Worm (Caenorhabditis elegans) whole organism, L3 larva: ENCODE data around the gene C29E4.13.

ENCODE experiments used
- R02D3.7 ChIP-seq: fragments of 150-350 bp; optimal IDR thresholded peaks from 2 replicates; lab custom pipeline; 2014; ENCODE audit warnings: missing biosample characterization, missing genetic modification characterization
- ZK546.5 ChIP-seq: sonication (generic microtip); optimal IDR thresholded peaks from 2 replicates; lab custom pipeline; 2017; ENCODE audit warnings: missing biosample characterization, missing genetic modification characterization
- ama-1 ChIP-seq: fragments of 150-350 bp; optimal IDR thresholded peaks from 2 replicates; lab custom pipeline; 2018
- ceh-16 ChIP-seq: sonication (generic microtip); optimal IDR thresholded peaks from 2 replicates; lab custom pipeline; 2017; ENCODE audit warnings: missing biosample characterization, missing genetic modification characterization
- ceh-28 ChIP-seq: fragments of 150-350 bp; optimal IDR thresholded peaks from 2 replicates; lab custom pipeline; 2014; ENCODE audit warnings: missing biosample characterization, missing genetic modification reagents, missing genetic modification characterization
- ceh-82 ChIP-seq: fragments of 150-350 bp; optimal IDR thresholded peaks from 2 replicates; lab custom pipeline; 2014; ENCODE audit warnings: missing biosample characterization, missing genetic modification characterization
- daf-12 ChIP-seq: fragments of 150-350 bp; optimal IDR thresholded peaks from 2 replicates; lab custom pipeline; 2014; ENCODE audit warnings: missing biosample characterization, missing genetic modification reagents, missing genetic modification characterization
- egl-27 ChIP-seq: sonication (generic microtip); optimal IDR thresholded peaks from 4 replicates; lab custom pipeline; 2017; ENCODE audit warnings: missing biosample characterization, missing genetic modification reagents, missing genetic modification characterization
- egl-5 ChIP-seq: fragments of 150-350 bp; optimal IDR thresholded peaks from 2 replicates; lab custom pipeline; 2017; ENCODE audit warnings: missing biosample characterization, missing genetic modification reagents, missing genetic modification characterization, inconsistent platforms
- elt-1 ChIP-seq: fragments of 150-350 bp; optimal IDR thresholded peaks from 2 replicates; lab custom pipeline; 2014; ENCODE audit warnings: missing biosample characterization, missing genetic modification characterization
- elt-2 ChIP-seq: sonication (generic microtip); optimal IDR thresholded peaks from 2 replicates; lab custom pipeline; 2016; ENCODE audit warnings: missing genetic modification reagents, mild to moderate bottlenecking, missing genetic modification characterization, missing compliant biosample characterization
- elt-3 ChIP-seq, 3 experiments: fragments of 150-350 bp in 1 of 3; sonication (generic microtip) in 2 of 3; optimal IDR thresholded peaks; 2 replicates in 2 of 3; 4 replicates in 1 of 3; lab custom pipeline; 2014 to 2017; ENCODE audit warnings: missing biosample characterization in 3 of 3, missing genetic modification characterization in 3 of 3
- eor-1 ChIP-seq, 2 experiments: fragments of 150-350 bp; optimal IDR thresholded peaks; 2 replicates each; lab custom pipeline; 2014 to 2018; ENCODE audit warnings: missing biosample characterization in 2 of 2, missing genetic modification characterization in 2 of 2
- fkh-10 ChIP-seq: sonication (generic microtip); optimal IDR thresholded peaks from 2 replicates; lab custom pipeline; 2017; ENCODE audit warnings: missing biosample characterization, missing genetic modification reagents, missing genetic modification characterization
- fkh-2 ChIP-seq: fragments of 150-350 bp; optimal IDR thresholded peaks from 2 replicates; lab custom pipeline; 2014; ENCODE audit warnings: missing biosample characterization, missing genetic modification reagents, missing genetic modification characterization
- fos-1 ChIP-seq: fragments of 150-350 bp; optimal IDR thresholded peaks from 2 replicates; lab custom pipeline; 2014; ENCODE audit warnings: missing biosample characterization, missing genetic modification characterization
- hmg-11 ChIP-seq: sonication (generic microtip); optimal IDR thresholded peaks from 2 replicates; lab custom pipeline; 2016; ENCODE audit warnings: missing genetic modification characterization, missing compliant biosample characterization
- jun-1 ChIP-seq: fragments of 150-350 bp; optimal IDR thresholded peaks from 2 replicates; lab custom pipeline; 2014; ENCODE audit warnings: missing biosample characterization, missing genetic modification reagents, missing genetic modification characterization
- lin-15B ChIP-seq: fragments of 150-350 bp; optimal IDR thresholded peaks from 2 replicates; lab custom pipeline; 2014; ENCODE audit warnings: missing biosample characterization, missing genetic modification characterization
- lin-39 ChIP-seq: fragments of 150-350 bp; optimal IDR thresholded peaks from 2 replicates; lab custom pipeline; 2018; ENCODE audit warnings: missing biosample characterization, missing genetic modification reagents, missing genetic modification characterization
- lsy-12 ChIP-seq: sonication (generic microtip); optimal IDR thresholded peaks from 2 replicates; lab custom pipeline; 2016; ENCODE audit warnings: mild to moderate bottlenecking, missing genetic modification characterization, missing compliant biosample characterization
- mml-1 ChIP-seq: fragments of 150-350 bp; sonication (generic microtip); optimal IDR thresholded peaks from 3 replicates; lab custom pipeline; 2014; ENCODE audit warnings: missing biosample characterization, missing genetic modification characterization
- nfya-1 ChIP-seq: sonication (generic microtip); optimal IDR thresholded peaks from 2 replicates; lab custom pipeline; 2017; ENCODE audit warnings: missing genetic modification characterization, mild to moderate bottlenecking, missing compliant biosample characterization, antibody characterized with exemption, moderate library complexity; ENCODE audit not compliant: insufficient read depth
- nhr-12 ChIP-seq: fragments of 150-350 bp; optimal IDR thresholded peaks from 2 replicates; lab custom pipeline; 2014; ENCODE audit warnings: missing biosample characterization, missing genetic modification characterization
- nhr-237 ChIP-seq: fragments of 150-350 bp; optimal IDR thresholded peaks from 2 replicates; lab custom pipeline; 2014; ENCODE audit warnings: missing biosample characterization, missing genetic modification characterization
- nhr-25 ChIP-seq: sonication (generic microtip); optimal IDR thresholded peaks from 2 replicates; lab custom pipeline; 2017; ENCODE audit warnings: missing biosample characterization, missing genetic modification characterization
- nhr-28 ChIP-seq: fragments of 150-350 bp; optimal IDR thresholded peaks from 2 replicates; lab custom pipeline; 2014; ENCODE audit warnings: missing biosample characterization, missing genetic modification characterization
- nhr-43 ChIP-seq: sonication (generic microtip); optimal IDR thresholded peaks from 2 replicates; lab custom pipeline; 2016; ENCODE audit warnings: mild to moderate bottlenecking, missing genetic modification characterization, missing compliant biosample characterization; ENCODE audit not compliant: poor library complexity, severe bottlenecking
- nhr-76 ChIP-seq: fragments of 150-350 bp; sonication (generic microtip); optimal IDR thresholded peaks from 5 replicates; lab custom pipeline; 2014; ENCODE audit warnings: missing biosample characterization, missing genetic modification characterization
- pha-4 ChIP-seq: fragments of 150-350 bp; optimal IDR thresholded peaks from 2 replicates; lab custom pipeline; 2014; ENCODE audit warnings: missing biosample characterization, missing genetic modification reagents, missing genetic modification characterization
- pqm-1 ChIP-seq: fragments of 150-350 bp; optimal IDR thresholded peaks from 2 replicates; lab custom pipeline; 2017; ENCODE audit warnings: missing biosample characterization, missing genetic modification characterization, inconsistent platforms
- sea-2 ChIP-seq: fragments of 150-350 bp; sonication (generic microtip); optimal IDR thresholded peaks from 4 replicates; lab custom pipeline; 2014; ENCODE audit warnings: missing biosample characterization, missing genetic modification reagents, missing genetic modification characterization
- skn-1 ChIP-seq: fragments of 150-350 bp; optimal IDR thresholded peaks from 2 replicates; lab custom pipeline; 2014; ENCODE audit warnings: missing biosample characterization, missing genetic modification characterization
- snpc-4 ChIP-seq: fragments of 150-350 bp; optimal IDR thresholded peaks from 2 replicates; lab custom pipeline; 2014; ENCODE audit warnings: missing biosample characterization, missing genetic modification characterization
- tbx-2 ChIP-seq: sonication (generic microtip); optimal IDR thresholded peaks from 2 replicates; lab custom pipeline; 2016; ENCODE audit warnings: mild to moderate bottlenecking, missing genetic modification characterization, missing compliant biosample characterization
- unc-39 ChIP-seq: sonication (generic microtip); optimal IDR thresholded peaks from 4 replicates; lab custom pipeline; 2017; ENCODE audit warnings: missing biosample characterization, missing genetic modification characterization
- zag-1 ChIP-seq: fragments of 150-350 bp; optimal IDR thresholded peaks from 2 replicates; lab custom pipeline; 2014; ENCODE audit warnings: missing biosample characterization, missing genetic modification characterization
- ztf-11 ChIP-seq: fragments of 150-350 bp; optimal IDR thresholded peaks from 2 replicates; lab custom pipeline; 2014; ENCODE audit warnings: missing biosample characterization, missing genetic modification characterization

C29E4.13 gene

ce11 chrIII:7956965-7957364 lies 28.4 kb upstream of the C29E4.13 start, which contains the start of gene C29E4.9:
Gene C29E4.9, minus strand, starts transcription at chrIII:7957065.
- no peak for TF ChIP-seq elt-2 (tag; lab: Kevin White, UChicago)
- no peak for TF ChIP-seq ceh-82
- no peak for TF ChIP-seq daf-12 (tag; lab: Kevin White, UChicago)
- no peak for TF ChIP-seq ceh-28 (tag; lab: Kevin White, UChicago)
- no peak for TF ChIP-seq fkh-2 (tag; lab: Kevin White, UChicago)
- TF ChIP-seq egl-5, result no peak
- TF ChIP-seq zag-1, result no peak
- no peak for TF ChIP-seq nhr-12
- TF ChIP-seq nhr-28 (tag; lab: Kevin White, UChicago), result no peak
- no peak for TF ChIP-seq eor-1 (tag; optimal IDR thresholded peaks at IDR 0.05; lab: Kevin White, UChicago)
- no peak for TF ChIP-seq fkh-10 (GFP tag; lab: Kevin White, UChicago)
- TF ChIP-seq sea-2 (GFP tag; lab: Kevin White, UChicago), result no peak
- no peak for TF ChIP-seq mml-1

DNA sequence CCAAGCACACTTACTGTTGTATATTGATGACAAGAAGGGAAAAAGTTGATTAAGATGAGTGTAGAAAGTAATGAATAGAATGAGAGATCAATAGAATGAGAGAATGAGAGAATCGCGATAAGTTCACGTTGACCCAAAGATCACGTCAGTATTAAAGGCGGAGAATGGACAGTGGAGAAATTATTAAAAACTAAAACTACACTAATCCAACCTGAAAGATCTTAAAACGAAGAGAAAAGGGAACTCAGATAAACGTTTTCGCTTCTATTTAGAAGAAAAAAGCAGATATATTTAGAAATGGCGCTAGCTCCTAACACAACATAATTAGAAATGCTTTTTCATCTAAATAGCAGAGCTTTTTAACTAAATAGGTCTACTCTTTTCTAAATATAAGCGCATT lies 24.7 kb upstream of the C29E4.13 start, which contains the start of gene let-754:
TSS of gene let-754 (minus strand) at position 101 of the 400 bp plus-strand sequence.
- TF ChIP-seq nhr-25 (tag; lab: Kevin White, UChicago) (no peak), nhr-237 (no peak), lin-39 (tag; lab: Kevin White, UChicago) (no peak), fos-1 (tag; lab: Kevin White, UChicago) (no peak), nfya-1 (tag; lab: Kevin White, UChicago) (no peak), lsy-12 (tag; lab: Kevin White, UChicago) (no peak), elt-1 (tag; lab: Kevin White, UChicago) (no peak), fkh-2 (tag; lab: Kevin White, UChicago) (no peak), tbx-2 (no peak)

ce11 chrIII:7952077-7952765 lies 23.7 kb upstream of the C29E4.13 start, which contains the start of gene C29E4.15:
Gene C29E4.15, plus strand, starts transcription at chrIII:7952623.
- TF ChIP-seq pha-4, result peak; percentile 32
- no peak for TF ChIP-seq egl-27 (tag; lab: Kevin White, UChicago)
- no peak for TF ChIP-seq fkh-10 (GFP tag; lab: Kevin White, UChicago)
- peak; percentile 19 for TF ChIP-seq hmg-11 (tag; lab: Kevin White, UChicago)
- peak; percentile 70 for TF ChIP-seq lin-15B (tag; lab: Kevin White, UChicago)
- TF ChIP-seq pqm-1, result no peak
- peak; percentile 68 for TF ChIP-seq nfya-1 (tag; lab: Kevin White, UChicago)
- TF ChIP-seq egl-5, result peak; percentile 21

ce11 chrIII:7950447-7950846 lies 21.9 kb upstream of the C29E4.13 start:
- TF ChIP-seq pqm-1 (no peak), mml-1 (no peak), nhr-43 (tag; lab: Kevin White, UChicago) (peak; percentile 91), tbx-2 (peak; percentile 35)

- TF ChIP-seq ZK546.5 (tag; lab: Kevin White, UChicago) (no peak), ceh-28 (tag; lab: Kevin White, UChicago) (no peak), ceh-16 (tag; lab: Kevin White, UChicago) (no peak), nhr-25 (tag; lab: Kevin White, UChicago) (peak; percentile 55), nhr-43 (tag; lab: Kevin White, UChicago) (peak; percentile 61), elt-3 (tag; optimal IDR thresholded peaks at IDR 0.05; lab: Kevin White, UChicago) (no peak), ama-1 (no peak), elt-2 (tag; lab: Kevin White, UChicago) (no peak)
These were observed 20.3 kb upstream of the C29E4.13 start, which contains the start of gene col-90 for ce11 chrIII:7948802-7949201. Gene col-90, plus strand, starts transcription at chrIII:7948838.

ce11 chrIII:7947677-7948076 lies 19.2 kb upstream of the C29E4.13 start:
- TF ChIP-seq R02D3.7 (no peak), lin-15B (tag; lab: Kevin White, UChicago) (no peak), nhr-12 (no peak), nfya-1 (tag; lab: Kevin White, UChicago) (no peak), unc-39 (tag; lab: Kevin White, UChicago) (no peak), jun-1 (no peak), skn-1 (tag; lab: Kevin White, UChicago) (no peak), nhr-28 (tag; lab: Kevin White, UChicago) (no peak), elt-3 (tag; optimal IDR thresholded peaks at IDR 0.05; lab: Kevin White, UChicago) (no peak), snpc-4 (tag; lab: Kevin White, UChicago) (no peak), nhr-237 (no peak), fkh-10 (GFP tag; lab: Kevin White, UChicago) (no peak), ztf-11 (tag; lab: Kevin White, UChicago) (no peak), nhr-76 (no peak)
